Fruit fly (Drosophila melanogaster): ENCODE data around the gene Qsox4.

The Qsox4 gene

dm6 chr3R:23709508-23710208, 7.1 kb downstream of the Qsox4 start, which contains the start of gene CG10301 (continued):
- no peak for TF ChIP-seq Fer1 (GFP tag; optimal IDR thresholded peaks at IDR 0.05)
- TF ChIP-seq sima (GFP tag; optimal IDR thresholded peaks at IDR 0.05) = no peak
- no peak for TF ChIP-seq CG11085 (GFP tag; IDR thresholded peaks at IDR 0.05)
- TF ChIP-seq al (GFP tag; IDR thresholded peaks at IDR 0.05) = no peak
- no peak for TF ChIP-seq gro (GFP tag; optimal IDR thresholded peaks at IDR 0.05)
- TF ChIP-seq CG2116 (GFP tag; optimal IDR thresholded peaks at IDR 0.05) = peak; percentile 20
- peak in 1 of 2 experiments; percentile 1 for TF ChIP-seq crp (GFP tag; optimal IDR thresholded peaks at IDR 0.05)
- TF ChIP-seq bowl (GFP tag; IDR thresholded peaks at IDR 0.05) = no peak
- no peak for TF ChIP-seq CG7745 (tag; optimal IDR thresholded peaks at IDR 0.05)
- no peak for TF ChIP-seq MBD-R2 (GFP tag; IDR thresholded peaks at IDR 0.05)
- TF ChIP-seq CG16863 (GFP tag; optimal IDR thresholded peaks at IDR 0.05) = peak; percentile 26
- TF ChIP-seq ems (GFP tag; optimal IDR thresholded peaks at IDR 0.05) = peak; percentile 24
- no peak for TF ChIP-seq fru (optimal IDR thresholded peaks at IDR 0.05)
- peak; percentile 64 for TF ChIP-seq az2 (GFP tag; optimal IDR thresholded peaks at IDR 0.05)
- no peak for TF ChIP-seq CG15011 (GFP tag; optimal IDR thresholded peaks at IDR 0.05)
- TF ChIP-seq CG7839 (tag; optimal IDR thresholded peaks at IDR 0.05) = peak; percentile 60
- TF ChIP-seq CG9932 (GFP tag; IDR thresholded peaks at IDR 0.05) = no peak
- TF ChIP-seq Dref (GFP tag; IDR thresholded peaks at IDR 0.05) = no peak
- TF ChIP-seq insv (GFP tag; optimal IDR thresholded peaks at IDR 0.05) = no peak
- TF ChIP-seq CG31224 (GFP tag; IDR thresholded peaks at IDR 0.05) = no peak
- TF ChIP-seq chinmo (GFP tag; IDR thresholded peaks at IDR 0.05; ENCODE audit: partially characterized antibody) = no peak
- TF ChIP-seq grau (tag; optimal IDR thresholded peaks at IDR 0.05) = peak; percentile 65
- TF ChIP-seq Side (GFP tag; optimal IDR thresholded peaks at IDR 0.05) = peak; percentile 10
- TF ChIP-seq CG15269 (tag; optimal IDR thresholded peaks at IDR 0.05) = peak; percentile 41
- TF ChIP-seq pfk (GFP tag; optimal IDR thresholded peaks at IDR 0.05) = no peak
- TF ChIP-seq CG2199 (GFP tag; IDR thresholded peaks at IDR 0.05) = no peak
- TF ChIP-seq cg (GFP tag; optimal IDR thresholded peaks at IDR 0.05) = no peak
- TF ChIP-seq CG9727 (GFP tag; optimal IDR thresholded peaks at IDR 0.05) = peak; percentile 79
- peak in 1 of 2 experiments; percentile 81 for TF ChIP-seq bsh (GFP tag; optimal IDR thresholded peaks at IDR 0.05)
- peak; percentile 66 for TF ChIP-seq dmrt99B (tag; optimal IDR thresholded peaks at IDR 0.05)
- TF ChIP-seq dimm (GFP tag; IDR thresholded peaks at IDR 0.05) = no peak; the same call in 1 of the 2 replicates
- no peak for TF ChIP-seq NFAT (GFP tag; IDR thresholded peaks at IDR 0.05)
- TF ChIP-seq Ptx1 (GFP tag; IDR thresholded peaks at IDR 0.05) = peak; percentile 43; the same call in 1 of the 2 replicates
- TF ChIP-seq Adf1 (GFP tag; IDR thresholded peaks at IDR 0.05) = no peak
- TF ChIP-seq Mrtf (GFP tag; IDR thresholded peaks at IDR 0.05) = peak; percentile 20; the same call in 1 of the 3 replicates
- TF ChIP-seq pzg (GFP tag; optimal IDR thresholded peaks at IDR 0.05) = no peak
- TF ChIP-seq CG6765 (GFP tag; optimal IDR thresholded peaks at IDR 0.05) = no peak
- TF ChIP-seq CG10543 (GFP tag; optimal IDR thresholded peaks at IDR 0.05) = no peak
- peak; percentile 20 for TF ChIP-seq ind (GFP tag; optimal IDR thresholded peaks at IDR 0.05)
- no peak for TF ChIP-seq CG43689 (GFP tag; IDR thresholded peaks at IDR 0.05)
- no peak for TF ChIP-seq pho (GFP tag; optimal IDR thresholded peaks at IDR 0.05)
- peak; percentile 43 for TF ChIP-seq CG3065 (GFP tag; optimal IDR thresholded peaks at IDR 0.05)
- TF ChIP-seq Meics (GFP tag; optimal IDR thresholded peaks at IDR 0.05) = no peak
- TF ChIP-seq crol (GFP tag; IDR thresholded peaks at IDR 0.05) = no peak
- peak; percentile 64 for TF ChIP-seq CG17359 (tag; optimal IDR thresholded peaks at IDR 0.05)
- no peak for TF ChIP-seq CG32532 (GFP tag; IDR thresholded peaks at IDR 0.05)
- no peak for TF ChIP-seq Elba2 (GFP tag; optimal IDR thresholded peaks at IDR 0.05)
- no peak for TF ChIP-seq CG10431 (GFP tag; optimal IDR thresholded peaks at IDR 0.05)
- no peak for TF ChIP-seq ERR (GFP tag; optimal IDR thresholded peaks at IDR 0.05)
- TF ChIP-seq NfI (GFP tag; optimal IDR thresholded peaks at IDR 0.05) = peak; percentile 13
- TF ChIP-seq HHEX (GFP tag; optimal IDR thresholded peaks at IDR 0.05) = peak; percentile 12

Measured in whole organism, embryonic.